Worm (Caenorhabditis elegans) whole organism, late embryonic: Measurements from ENCODE around the gene C02F5.12.

Source experiments
- ama-1 ChIP-seq: fragments of 150-350 bp; optimal IDR thresholded peaks from 2 replicates; lab custom pipeline; 2014
- dmd-4 ChIP-seq: sonication (generic microtip); optimal IDR thresholded peaks from 2 replicates; lab custom pipeline; 2016; ENCODE audit warnings: borderline replicate concordance, missing genetic modification characterization, missing compliant biosample characterization

ce11 chrIII:8245591-8245990 lies 2.8 kb upstream of the C02F5.12 start, which contains the start of gene C02F5.3:
- no peak for TF ChIP-seq dmd-4 (tag; lab: Kevin White, UChicago)
- TF ChIP-seq ama-1, result no peak
